Worm (Caenorhabditis elegans): ENCODE results near the gene F28B4.1.

The F28B4.1 gene

DNA sequence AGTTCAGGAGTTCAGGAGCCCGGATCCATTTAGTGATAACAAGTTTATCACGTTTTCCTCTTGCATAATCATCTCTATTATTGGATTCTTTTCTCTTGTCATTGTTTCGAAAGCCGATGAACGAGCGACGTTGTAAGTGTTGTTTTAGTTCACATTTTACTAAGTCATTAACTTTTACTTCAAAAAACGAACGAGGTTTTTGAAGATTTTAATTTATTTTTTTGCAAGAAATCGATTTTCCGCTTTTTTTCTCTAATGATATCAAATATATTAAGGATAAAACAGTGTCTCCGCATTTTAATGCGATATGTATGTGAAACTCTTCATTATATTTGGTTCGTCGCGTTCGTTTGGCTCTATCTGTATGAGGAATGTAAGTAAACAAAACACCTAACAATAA is at the start of gene F28B4.1:
TSS of gene F28B4.1 (plus strand) at position 301 of the 400 bp plus-strand sequence.
- TF ChIP-seq tra-4 (tag; optimal IDR thresholded peaks at IDR 0.05) (no peak), hmg-4 (GFP tag; optimal IDR thresholded peaks at IDR 0.05) (no peak), ceh-13 (GFP tag; optimal IDR thresholded peaks at IDR 0.05) (no peak), tbx-37 (GFP tag; conservative IDR thresholded peaks at IDR 0.05) (no peak), ama-1 (optimal IDR thresholded peaks at IDR 0.05) (no peak), scrt-1 (GFP tag; IDR thresholded peaks at IDR 0.05) (no peak), hnd-1 (tag; optimal IDR thresholded peaks at IDR 0.05) (no peak), F13C5.2 (tag; optimal IDR thresholded peaks at IDR 0.05) (no peak), ets-7 (tag; optimal IDR thresholded peaks at IDR 0.05) (no peak), hmbx-1 (tag; optimal IDR thresholded peaks at IDR 0.05) (no peak), flt-1 (GFP tag; IDR thresholded peaks at IDR 0.05) (no peak), tbx-11 (GFP tag; IDR thresholded peaks at IDR 0.05) (no peak)

DNA sequence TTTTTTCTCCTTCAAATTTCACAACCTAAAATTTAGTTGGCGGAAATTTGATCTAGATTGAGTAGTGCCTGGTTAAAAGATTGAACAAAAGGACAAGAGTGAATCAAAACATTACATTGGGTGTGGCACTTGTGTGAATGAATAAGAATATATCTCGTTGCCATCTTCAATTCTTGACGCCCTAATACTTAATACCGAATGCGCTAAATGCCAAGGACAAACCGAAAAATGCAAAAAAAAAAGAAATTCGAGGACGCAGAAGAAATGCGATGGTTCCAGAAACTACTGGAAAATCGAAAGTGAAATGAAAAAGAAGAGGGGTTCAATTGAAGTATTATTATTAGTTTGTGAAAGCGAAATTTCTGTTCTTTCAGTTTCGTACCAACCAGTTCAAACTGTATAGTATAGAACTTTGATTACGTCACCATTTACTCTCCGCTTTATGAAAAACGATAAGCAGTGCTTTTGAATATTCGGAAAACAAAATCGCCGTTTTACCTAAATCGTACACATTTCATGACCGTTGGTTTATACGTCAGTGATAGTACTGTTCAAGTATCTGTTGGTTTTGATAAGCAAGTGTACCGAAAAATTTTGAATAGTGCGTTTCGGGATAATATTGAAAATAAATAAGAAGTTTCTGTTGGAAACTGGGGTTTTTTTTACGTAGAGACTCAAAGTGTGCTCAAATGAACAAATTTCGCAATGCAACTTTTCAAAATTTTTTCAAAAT is 49.6 kb upstream of the F28B4.1 start:
- TF ChIP-seq flt-1 (GFP tag; IDR thresholded peaks at IDR 0.05), result no peak
- no peak for TF ChIP-seq pes-1 (GFP tag; IDR thresholded peaks at IDR 0.05)
- no peak for TF ChIP-seq ets-7 (tag; optimal IDR thresholded peaks at IDR 0.05)
- no peak for TF ChIP-seq hnd-1 (tag; optimal IDR thresholded peaks at IDR 0.05)
- TF ChIP-seq tra-4 (tag; optimal IDR thresholded peaks at IDR 0.05), result no peak
- no peak for TF ChIP-seq tbx-11 (GFP tag; IDR thresholded peaks at IDR 0.05)
- no peak for TF ChIP-seq F13C5.2 (tag; optimal IDR thresholded peaks at IDR 0.05)

DNA sequence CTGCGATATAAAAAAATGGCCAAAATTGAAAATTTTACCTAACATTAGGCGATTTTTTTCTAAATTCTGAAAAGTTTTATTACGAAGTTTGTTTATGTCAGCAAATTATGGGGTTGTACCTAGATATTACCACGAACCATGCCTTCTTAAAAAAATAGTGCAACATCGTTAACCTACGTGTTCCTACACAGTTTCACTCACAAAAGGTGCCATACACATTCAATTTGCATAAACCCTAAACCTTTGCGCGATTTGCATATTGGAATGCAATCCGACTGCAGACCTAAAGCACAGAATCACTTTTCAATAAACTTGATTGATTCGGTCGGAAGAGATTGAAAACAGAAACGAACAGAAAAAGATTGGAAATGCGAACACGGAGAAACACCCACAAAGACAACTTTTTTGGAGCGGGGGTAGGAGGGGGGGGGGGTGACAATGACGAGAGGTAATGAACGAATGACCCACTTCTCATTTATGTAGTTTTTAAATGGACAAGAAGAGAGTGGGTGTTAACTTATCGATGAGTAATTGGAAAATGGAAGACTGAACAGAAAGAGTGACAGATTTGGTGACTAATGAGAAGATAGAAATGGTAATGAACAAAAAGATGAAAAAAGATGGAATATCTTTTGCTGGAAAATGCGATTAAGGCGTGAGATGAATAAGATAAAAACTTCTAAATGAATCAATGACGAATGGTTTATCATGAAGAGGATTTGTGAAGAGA is 48.7 kb upstream of the F28B4.1 start:
- no peak for TF ChIP-seq F13C5.2 (tag; optimal IDR thresholded peaks at IDR 0.05)
- TF ChIP-seq B0310.2 (tag; optimal IDR thresholded peaks at IDR 0.05), result no peak
- no peak for TF ChIP-seq tra-4 (tag; optimal IDR thresholded peaks at IDR 0.05)
- TF ChIP-seq tbx-37 (GFP tag; conservative IDR thresholded peaks at IDR 0.05), result no peak
- TF ChIP-seq tbx-11 (GFP tag; IDR thresholded peaks at IDR 0.05), result no peak
- TF ChIP-seq ceh-13 (GFP tag; optimal IDR thresholded peaks at IDR 0.05), result no peak
- TF ChIP-seq ets-7 (tag; optimal IDR thresholded peaks at IDR 0.05), result no peak
- no peak for TF ChIP-seq ama-1 (optimal IDR thresholded peaks at IDR 0.05)
- TF ChIP-seq scrt-1 (GFP tag; IDR thresholded peaks at IDR 0.05), result no peak
- TF ChIP-seq hnd-1 (tag; optimal IDR thresholded peaks at IDR 0.05), result no peak
- no peak for TF ChIP-seq hmbx-1 (tag; optimal IDR thresholded peaks at IDR 0.05)

DNA sequence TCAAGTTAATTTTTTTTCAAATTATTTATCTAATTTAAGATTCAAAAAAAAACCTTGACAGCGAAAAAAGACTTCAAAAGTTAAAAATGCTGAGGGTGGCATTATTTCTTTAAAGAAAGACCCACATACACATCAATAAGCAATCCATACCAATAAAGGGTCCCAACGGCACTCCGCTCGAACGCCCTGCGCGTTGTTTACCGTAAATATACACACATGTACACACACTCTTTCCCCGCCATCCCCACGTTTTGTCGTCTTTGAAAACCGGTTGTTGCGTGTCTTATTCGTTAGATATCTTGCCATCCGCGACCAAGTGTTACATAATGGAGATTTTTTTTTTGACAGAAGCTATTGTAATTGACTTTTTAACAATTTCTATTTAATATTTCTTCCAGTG is 45.3 kb upstream of the F28B4.1 start, which contains the start of gene gcc-1:
TSS of gene gcc-1 (plus strand) at position 399 of the 400 bp plus-strand sequence.
- TF ChIP-seq scrt-1 (GFP tag; IDR thresholded peaks at IDR 0.05) (no peak), flt-1 (GFP tag; IDR thresholded peaks at IDR 0.05) (0 out of 2 replicates have a peak, but pooled peaks have one; percentile 9), tbx-37 (GFP tag; conservative IDR thresholded peaks at IDR 0.05) (0 out of 2 replicates have a peak, but pooled peaks have one; percentile 21)

DNA sequence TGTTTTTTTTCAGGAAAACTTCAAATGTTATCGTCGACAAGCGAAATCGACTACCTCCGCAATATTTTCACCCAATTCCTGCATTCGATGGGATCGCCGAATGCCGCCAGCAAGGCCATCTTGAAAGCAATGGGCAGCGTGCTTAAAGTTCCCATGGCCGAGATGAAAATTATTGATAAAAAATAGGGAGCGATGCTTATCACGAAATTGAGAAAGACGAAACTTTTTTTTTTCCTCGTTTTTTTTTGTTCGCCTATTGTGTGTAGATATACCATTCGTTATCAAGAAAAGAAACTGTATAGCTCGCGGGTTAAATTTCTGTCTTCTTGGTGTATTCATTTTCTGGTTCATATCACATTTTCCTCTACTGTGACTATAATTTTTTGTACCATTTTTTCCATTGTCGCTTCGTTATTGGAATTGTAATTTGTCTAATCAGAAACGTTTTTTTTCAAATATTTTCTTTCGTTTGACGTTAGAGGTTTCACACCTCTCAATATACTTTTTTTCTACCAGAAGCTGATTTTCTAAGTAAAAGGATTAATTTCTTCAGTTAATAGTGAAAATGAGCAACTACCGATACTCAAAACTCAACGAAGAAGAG is 40.8 kb upstream of the F28B4.1 start, which contains the start of gene syx-6:
TSS of gene syx-6 (plus strand) at position 554 of the 604 bp plus-strand sequence.
- TF ChIP-seq tbx-37 (GFP tag; conservative IDR thresholded peaks at IDR 0.05) (no peak), ceh-13 (GFP tag; optimal IDR thresholded peaks at IDR 0.05) (no peak), F13C5.2 (tag; optimal IDR thresholded peaks at IDR 0.05) (no peak), hnd-1 (tag; optimal IDR thresholded peaks at IDR 0.05) (no peak), aly-1 (tag; optimal IDR thresholded peaks at IDR 0.05) (no peak), scrt-1 (GFP tag; IDR thresholded peaks at IDR 0.05) (no peak), hmg-4 (GFP tag; optimal IDR thresholded peaks at IDR 0.05) (no peak), ceh-36 (tag; optimal IDR thresholded peaks at IDR 0.05) (no peak), sea-1 (GFP tag; conservative IDR thresholded peaks at IDR 0.05) (no peak), tbx-11 (GFP tag; IDR thresholded peaks at IDR 0.05) (no peak), B0310.2 (tag; optimal IDR thresholded peaks at IDR 0.05) (no peak), flt-1 (GFP tag; IDR thresholded peaks at IDR 0.05) (no peak)

DNA sequence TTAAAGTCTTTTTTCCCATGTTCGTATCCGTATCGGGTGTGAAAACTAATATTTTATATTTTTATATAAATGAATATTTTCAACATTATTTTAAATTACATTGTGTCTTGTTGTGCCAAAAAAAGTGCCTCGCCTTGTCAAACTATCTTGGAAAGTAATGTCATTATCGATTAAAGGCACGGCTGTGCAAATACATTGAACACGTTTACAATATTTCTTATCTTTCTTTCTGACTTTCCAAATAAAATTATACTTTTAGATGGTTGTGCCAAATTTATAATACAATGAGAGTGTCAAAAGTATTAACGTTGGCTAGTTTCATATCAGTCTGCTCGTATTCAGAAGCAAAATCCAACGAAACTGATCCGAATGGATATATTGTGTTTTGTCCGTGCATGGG is 39.3 kb upstream of the F28B4.1 start, which contains the start of gene pfut-1:
TSS of gene pfut-1 (plus strand) at position 258 of the 400 bp plus-strand sequence.
- TF ChIP-seq pes-1 (GFP tag; IDR thresholded peaks at IDR 0.05), result no peak
- TF ChIP-seq ceh-36 (tag; optimal IDR thresholded peaks at IDR 0.05), result no peak
- TF ChIP-seq hmbx-1 (tag; optimal IDR thresholded peaks at IDR 0.05), result no peak
- no peak for TF ChIP-seq sea-1 (GFP tag; conservative IDR thresholded peaks at IDR 0.05)
- no peak for TF ChIP-seq ets-7 (tag; optimal IDR thresholded peaks at IDR 0.05)
- no peak for TF ChIP-seq flt-1 (GFP tag; IDR thresholded peaks at IDR 0.05)
- no peak for TF ChIP-seq scrt-1 (GFP tag; IDR thresholded peaks at IDR 0.05)
- no peak for TF ChIP-seq F13C5.2 (tag; optimal IDR thresholded peaks at IDR 0.05)
- TF ChIP-seq B0310.2 (tag; optimal IDR thresholded peaks at IDR 0.05), result no peak
- TF ChIP-seq tbx-11 (GFP tag; IDR thresholded peaks at IDR 0.05), result no peak
- TF ChIP-seq ceh-13 (GFP tag; optimal IDR thresholded peaks at IDR 0.05), result no peak
- TF ChIP-seq ama-1 (optimal IDR thresholded peaks at IDR 0.05), result no peak
- TF ChIP-seq tbx-37 (GFP tag; conservative IDR thresholded peaks at IDR 0.05), result no peak
- no peak for TF ChIP-seq tra-4 (tag; optimal IDR thresholded peaks at IDR 0.05)
- no peak for TF ChIP-seq aly-1 (tag; optimal IDR thresholded peaks at IDR 0.05)

DNA sequence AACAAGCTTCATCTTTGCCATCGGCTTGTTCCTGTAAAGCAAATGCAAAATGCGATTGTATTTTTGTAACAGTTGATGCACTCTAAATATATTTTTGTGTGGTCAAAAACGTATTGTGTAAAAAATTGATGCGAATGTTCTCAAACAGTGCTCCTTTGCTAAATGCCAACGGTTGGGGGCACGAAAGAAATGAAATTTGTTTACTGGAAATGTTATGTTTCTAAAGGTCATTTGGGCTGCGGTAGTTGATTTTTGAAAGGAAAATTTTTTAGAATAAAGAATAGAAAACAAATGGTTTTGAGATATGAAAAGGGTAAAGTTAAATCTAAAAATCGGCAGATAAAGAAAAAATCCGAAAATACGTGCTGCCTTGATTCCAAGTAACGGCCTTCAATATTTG is 34.4 kb upstream of the F28B4.1 start, which contains the start of gene C15C7.6:
TSS of gene C15C7.6 (minus strand) at position 101 of the 400 bp plus-strand sequence.
- no peak for TF ChIP-seq ets-7 (tag; optimal IDR thresholded peaks at IDR 0.05)
- TF ChIP-seq B0310.2 (tag; optimal IDR thresholded peaks at IDR 0.05), result no peak
- no peak for TF ChIP-seq pes-1 (GFP tag; IDR thresholded peaks at IDR 0.05)
- no peak for TF ChIP-seq tbx-37 (GFP tag; conservative IDR thresholded peaks at IDR 0.05)
- TF ChIP-seq aly-1 (tag; optimal IDR thresholded peaks at IDR 0.05), result no peak
- no peak for TF ChIP-seq hmg-4 (GFP tag; optimal IDR thresholded peaks at IDR 0.05)
- TF ChIP-seq tra-4 (tag; optimal IDR thresholded peaks at IDR 0.05), result no peak
- no peak for TF ChIP-seq ceh-13 (GFP tag; optimal IDR thresholded peaks at IDR 0.05)
- no peak for TF ChIP-seq tbx-11 (GFP tag; IDR thresholded peaks at IDR 0.05)
- no peak for TF ChIP-seq sea-1 (GFP tag; conservative IDR thresholded peaks at IDR 0.05)
- no peak for TF ChIP-seq F13C5.2 (tag; optimal IDR thresholded peaks at IDR 0.05)
- TF ChIP-seq scrt-1 (GFP tag; IDR thresholded peaks at IDR 0.05), result no peak
- TF ChIP-seq ceh-36 (tag; optimal IDR thresholded peaks at IDR 0.05), result no peak
- TF ChIP-seq flt-1 (GFP tag; IDR thresholded peaks at IDR 0.05), result no peak
- no peak for TF ChIP-seq hmbx-1 (tag; optimal IDR thresholded peaks at IDR 0.05)
